Worm (Caenorhabditis elegans) whole organism, mixed stage, embryonic: ENCODE measurements around the gene Y48E1C.4.

ENCODE experiments used
- ces-1 ChIP-seq: fragments of 150-350 bp; optimal IDR thresholded peaks from 2 replicates; lab custom pipeline; 2014; ENCODE audit warnings: missing biosample characterization, missing genetic modification reagents, missing genetic modification characterization
- drap-1 ChIP-seq: fragments of 200-800 bp; sonication (Bioruptor generic); optimal IDR thresholded peaks from 3 replicates; lab custom pipeline; 2018; ENCODE audit warnings: mild to moderate bottlenecking, missing genetic modification characterization, missing compliant biosample characterization
- ham-2 ChIP-seq: fragments of 200-800 bp; sonication (Bioruptor generic); optimal IDR thresholded peaks from 2 replicates; lab custom pipeline; 2018; ENCODE audit warnings: mild to moderate bottlenecking, missing genetic modification characterization, missing compliant biosample characterization
- lin-13 ChIP-seq: fragments of 150-350 bp; optimal IDR thresholded peaks from 2 replicates; lab custom pipeline; 2014; ENCODE audit warnings: missing biosample characterization, missing genetic modification characterization
- nhr-28 ChIP-seq: fragments of 150-350 bp; optimal IDR thresholded peaks from 2 replicates; lab custom pipeline; 2014; ENCODE audit warnings: missing biosample characterization, missing genetic modification characterization
- pha-4 ChIP-seq: fragments of 150-350 bp; optimal IDR thresholded peaks from 2 replicates; lab custom pipeline; 2018; ENCODE audit warnings: missing biosample characterization, missing genetic modification reagents, missing genetic modification characterization
- snpc-4 ChIP-seq: fragments of 150-350 bp; optimal IDR thresholded peaks from 2 replicates; lab custom pipeline; 2014; ENCODE audit warnings: missing biosample characterization, missing genetic modification characterization
- ztf-11 ChIP-seq: fragments of 150-350 bp; optimal IDR thresholded peaks from 2 replicates; lab custom pipeline; 2014; ENCODE audit warnings: missing biosample characterization, missing genetic modification characterization

- TF ChIP-seq snpc-4 (tag; lab: Kevin White, UChicago) (no peak), ces-1 (GFP tag; lab: Kevin White, UChicago) (no peak), drap-1 (no peak), pha-4 (tag; lab: Kevin White, UChicago) (no peak), ztf-11 (tag; lab: Kevin White, UChicago) (no peak), lin-13 (tag; lab: Kevin White, UChicago) (no peak), nhr-28 (tag; lab: Kevin White, UChicago) (no peak), ham-2 (GFP tag; lab: Kevin White, UChicago) (no peak)
Observed at ce11 chrII:13444307-13444706, 7.7 kb upstream of the Y48E1C.4 start.
